Fruit fly (Drosophila melanogaster) whole organism, embryonic: Measurements from ENCODE around the gene DPCoAC.

Experiments
- C15 ChIP-seq: fragments of 200-800 bp; sonication (Bioruptor generic); IDR thresholded peaks from 3 replicates; pipeline ENCODE4 v1.3.6; 2022; ENCODE audit warnings: missing biosample characterization, missing genetic modification characterization
- CG13894 ChIP-seq: fragments of 200-800 bp; sonication (Bioruptor generic); optimal IDR thresholded peaks from 3 replicates; lab custom pipeline; 2018; ENCODE audit warnings: missing biosample characterization, mild to moderate bottlenecking, missing genetic modification characterization, moderate library complexity
- CG14050 ChIP-seq: fragments of 200-800 bp; sonication (Bioruptor generic); IDR thresholded peaks from 3 replicates; pipeline ENCODE4 v1.3.6; 2022; ENCODE audit warnings: missing biosample characterization, missing genetic modification characterization
- CG15479 ChIP-seq: fragments of 200-800 bp; sonication (Bioruptor generic); optimal IDR thresholded peaks from 3 replicates; lab custom pipeline; 2019; ENCODE audit warnings: missing biosample characterization, mild to moderate bottlenecking, missing genetic modification characterization, moderate library complexity
- CG17802 ChIP-seq: fragments of 200-800 bp; sonication (Bioruptor generic); optimal IDR thresholded peaks from 2 replicates; lab custom pipeline; 2018; ENCODE audit warnings: missing biosample characterization, mild to moderate bottlenecking, missing genetic modification characterization, moderate library complexity
- CG18476 ChIP-seq: fragments of 200-800 bp; sonication (Bioruptor generic); optimal IDR thresholded peaks from 2 replicates; lab custom pipeline; 2016; ENCODE audit warnings: missing biosample characterization, mild to moderate bottlenecking, missing genetic modification characterization
- CG18764 ChIP-seq: fragments of 200-800 bp; sonication (Bioruptor generic); optimal IDR thresholded peaks from 3 replicates; lab custom pipeline; 2016; ENCODE audit warnings: missing biosample characterization, missing genetic modification characterization
- CG2202 ChIP-seq: fragments of 200-800 bp; sonication (Bioruptor generic); optimal IDR thresholded peaks from 2 replicates; lab custom pipeline; 2018; ENCODE audit warnings: missing biosample characterization, mild to moderate bottlenecking, missing genetic modification characterization
- CG3281 ChIP-seq: fragments of 200-800 bp; sonication (Bioruptor generic); optimal IDR thresholded peaks from 3 replicates; lab custom pipeline; 2017; ENCODE audit warnings: missing biosample characterization, mild to moderate bottlenecking, missing genetic modification characterization
- CG3726 ChIP-seq: fragments of 200-800 bp; sonication (Bioruptor generic); IDR thresholded peaks from 3 replicates; pipeline ENCODE4, ENCODE4 v1.3.6; 2022; ENCODE audit warnings: missing biosample characterization, missing genetic modification characterization
- CG3995 ChIP-seq: fragments of 200-800 bp; sonication (Bioruptor generic); optimal IDR thresholded peaks from 3 replicates; lab custom pipeline; 2016; ENCODE audit warnings: missing biosample characterization, missing genetic modification characterization
- CG7839 ChIP-seq: fragments of 200-800 bp; sonication (Bioruptor generic); optimal IDR thresholded peaks from 3 replicates; lab custom pipeline; 2018; ENCODE audit warnings: missing biosample characterization, mild to moderate bottlenecking, missing genetic modification characterization, moderate library complexity
- CG8765 ChIP-seq: fragments of 200-800 bp; sonication (Bioruptor generic); IDR thresholded peaks from 2 replicates; pipeline ENCODE4 v1.3.6; 2022; ENCODE audit warnings: missing biosample characterization, missing genetic modification characterization
- CG8924 ChIP-seq: fragments of 200-800 bp; optimal IDR thresholded peaks from 3 replicates; lab custom pipeline; 2019; ENCODE audit warnings: missing biosample characterization, mild to moderate bottlenecking, missing genetic modification characterization, moderate library complexity
- CG9817 ChIP-seq: fragments of 200-800 bp; sonication (Bioruptor generic); optimal IDR thresholded peaks from 2 replicates; lab custom pipeline; 2018; ENCODE audit warnings: missing biosample characterization, mild to moderate bottlenecking, missing genetic modification characterization, moderate library complexity
- E2f1 ChIP-seq: fragments of 200-800 bp; sonication (Bioruptor generic); IDR thresholded peaks from 2 replicates; pipeline ENCODE4 v1.3.6; 2022; ENCODE audit warnings: missing biosample characterization, missing genetic modification characterization
- Ets65A ChIP-seq: fragments of 200-800 bp; sonication (Bioruptor generic); peaks from one replicate; lab custom pipeline; 2016; ENCODE audit warnings: missing biosample characterization, missing genetic modification characterization
- HLH3B ChIP-seq: fragments of 200-800 bp; sonication (Bioruptor generic); IDR thresholded peaks from 2 replicates; pipeline ENCODE4 v1.3.6; 2022; ENCODE audit warnings: missing biosample characterization, missing genetic modification characterization
- Hr3 ChIP-seq: fragments of 200-800 bp; sonication (Bioruptor generic); optimal IDR thresholded peaks from 3 replicates; lab custom pipeline; 2016; ENCODE audit warnings: missing biosample characterization, missing genetic modification characterization
- Hr51 ChIP-seq, 2 experiments: fragments of 200-800 bp; sonication (Bioruptor generic); optimal IDR thresholded peaks; 2 replicates in 1 of 2; 3 replicates in 1 of 2; lab custom pipeline; 2016 to 2018; ENCODE audit warnings: missing biosample characterization in 2 of 2, missing genetic modification characterization in 2 of 2, mild to moderate bottlenecking in 1 of 2, moderate library complexity in 1 of 2
- Mad ChIP-seq: fragments of 200-800 bp; sonication (Bioruptor generic); optimal IDR thresholded peaks from 2 replicates; lab custom pipeline; 2016; ENCODE audit warnings: missing biosample characterization, missing genetic modification characterization
- Mes4 ChIP-seq: fragments of 200-800 bp; sonication (Bioruptor generic); optimal IDR thresholded peaks from 2 replicates; lab custom pipeline; 2016; ENCODE audit warnings: missing biosample characterization, missing genetic modification characterization
- Myb ChIP-seq: fragments of 200-800 bp; sonication (Bioruptor generic); optimal IDR thresholded peaks from 2 replicates; lab custom pipeline; 2016; ENCODE audit warnings: missing biosample characterization, missing genetic modification characterization
- Nf-YA ChIP-seq: fragments of 200-800 bp; sonication (Bioruptor generic); IDR thresholded peaks from 2 replicates; pipeline ENCODE4 v1.3.6; 2022; ENCODE audit warnings: missing biosample characterization, missing genetic modification characterization
- Pdp1 ChIP-seq, 2 experiments: fragments of 200-800 bp; sonication (Bioruptor generic); optimal IDR thresholded peaks; 3 replicates each; lab custom pipeline; 2016; ENCODE audit warnings: missing biosample characterization in 2 of 2, missing genetic modification characterization in 2 of 2, mild to moderate bottlenecking in 1 of 2, moderate library complexity in 1 of 2
- Scr ChIP-seq: fragments of 200-800 bp; sonication (Bioruptor generic); IDR thresholded peaks from 2 replicates; pipeline ENCODE4 v1.3.6; 2022; ENCODE audit warnings: missing biosample characterization, missing genetic modification characterization; ENCODE audit not compliant: partially characterized antibody
- Sox100B ChIP-seq: fragments of 200-800 bp; sonication (Bioruptor generic); optimal IDR thresholded peaks from 3 replicates; lab custom pipeline; 2018; ENCODE audit warnings: missing biosample characterization, mild to moderate bottlenecking, missing genetic modification characterization
- abd-A ChIP-seq: fragments of 200-800 bp; sonication (Bioruptor generic); optimal IDR thresholded peaks from 3 replicates; lab custom pipeline; 2019; ENCODE audit warnings: missing biosample characterization, mild to moderate bottlenecking, missing genetic modification characterization, moderate library complexity
- al ChIP-seq: fragments of 200-800 bp; sonication (Bioruptor generic); IDR thresholded peaks from 2 replicates; pipeline ENCODE4 v1.3.6; 2022; ENCODE audit warnings: missing biosample characterization, missing genetic modification characterization
- bcd ChIP-seq: fragments of 200-800 bp; sonication (Bioruptor generic); optimal IDR thresholded peaks from 2 replicates; lab custom pipeline; 2017; ENCODE audit warnings: missing biosample characterization, mild to moderate bottlenecking, missing genetic modification characterization
- cg ChIP-seq: fragments of 200-800 bp; sonication (Bioruptor generic); optimal IDR thresholded peaks from 3 replicates; lab custom pipeline; 2019; ENCODE audit warnings: missing biosample characterization, mild to moderate bottlenecking, missing genetic modification characterization, moderate library complexity
- chm ChIP-seq: fragments of 200-800 bp; sonication (Bioruptor generic); IDR thresholded peaks from 2 replicates; pipeline ENCODE4 v1.3.6; 2022; ENCODE audit warnings: missing biosample characterization, missing genetic modification characterization
- crp ChIP-seq, 2 experiments: fragments of 200-800 bp; sonication (Bioruptor generic); optimal IDR thresholded peaks; 2 replicates in 1 of 2; 3 replicates in 1 of 2; lab custom pipeline; 2017; ENCODE audit warnings: missing biosample characterization in 2 of 2, missing genetic modification characterization in 2 of 2, mild to moderate bottlenecking in 1 of 2, moderate library complexity in 1 of 2
- dpn ChIP-seq, 2 experiments: fragments of 200-800 bp; sonication (Bioruptor generic); optimal IDR thresholded peaks; 3 replicates each; lab custom pipeline; 2016; ENCODE audit warnings: missing biosample characterization in 2 of 2, missing genetic modification characterization in 2 of 2
- fd3F ChIP-seq: fragments of 200-800 bp; sonication (Bioruptor generic); optimal IDR thresholded peaks from 2 replicates; lab custom pipeline; 2018; ENCODE audit warnings: missing biosample characterization, mild to moderate bottlenecking, missing genetic modification characterization, moderate library complexity
- gfzf ChIP-seq: fragments of 200-800 bp; sonication (Bioruptor generic); optimal IDR thresholded peaks from 2 replicates; lab custom pipeline; 2016; ENCODE audit warnings: missing biosample characterization, mild to moderate bottlenecking, missing genetic modification characterization, moderate library complexity
- insv ChIP-seq, 2 experiments: fragments of 200-800 bp; sonication (Bioruptor generic); optimal IDR thresholded peaks; 3 replicates each; lab custom pipeline; 2016 to 2018; ENCODE audit warnings: missing biosample characterization in 2 of 2, missing genetic modification characterization in 2 of 2
- inv ChIP-seq: fragments of 200-800 bp; sonication (Bioruptor generic); IDR thresholded peaks from 2 replicates; pipeline ENCODE4 v1.3.6; 2022; ENCODE audit warnings: missing biosample characterization, missing genetic modification characterization; ENCODE audit not compliant: partially characterized antibody
- lmd ChIP-seq: fragments of 200-800 bp; sonication (Bioruptor generic); IDR thresholded peaks from 2 replicates; pipeline ENCODE4 v1.3.6; 2022; ENCODE audit warnings: missing biosample characterization, missing genetic modification characterization
- peb ChIP-seq: fragments of 200-800 bp; sonication (Bioruptor generic); IDR thresholded peaks from 2 replicates; pipeline ENCODE4 v1.3.6; 2022; ENCODE audit warnings: missing biosample characterization, missing genetic modification characterization
- sim ChIP-seq: fragments of 200-800 bp; sonication (Bioruptor generic); IDR thresholded peaks from 2 replicates; pipeline ENCODE4 v1.3.6; 2022; ENCODE audit warnings: missing biosample characterization, missing genetic modification characterization
- sr ChIP-seq: fragments of 200-800 bp; sonication (Bioruptor generic); IDR thresholded peaks from 3 replicates; pipeline ENCODE4 v1.3.6; 2022; ENCODE audit warnings: missing biosample characterization, missing genetic modification characterization
- tio ChIP-seq: fragments of 200-800 bp; sonication (Bioruptor generic); optimal IDR thresholded peaks from 2 replicates; lab custom pipeline; 2017; ENCODE audit warnings: missing biosample characterization, missing genetic modification characterization, inconsistent platforms
- tll ChIP-seq, 2 experiments: fragments of 200-800 bp in 1 of 2; fragments of >200 bp in 1 of 2; sonication (Bioruptor generic) in 1 of 2; optimal IDR thresholded peaks; 2 replicates each; lab custom pipeline; 2017 to 2019; ENCODE audit warnings: missing biosample characterization in 2 of 2, missing genetic modification characterization in 2 of 2, mild to moderate bottlenecking in 1 of 2, moderate library complexity in 1 of 2
- tup ChIP-seq: fragments of 200-800 bp; sonication (Bioruptor generic); optimal IDR thresholded peaks from 2 replicates; lab custom pipeline; 2016; ENCODE audit warnings: missing biosample characterization, mild to moderate bottlenecking, missing genetic modification characterization, moderate library complexity
- unpg ChIP-seq: fragments of 200-800 bp; sonication (Bioruptor generic); optimal IDR thresholded peaks from 3 replicates; lab custom pipeline; 2018; ENCODE audit warnings: missing biosample characterization, mild to moderate bottlenecking, missing genetic modification characterization, moderate library complexity
- zen ChIP-seq: fragments of 200-800 bp; sonication (Bioruptor generic); optimal IDR thresholded peaks from 3 replicates; lab custom pipeline; 2018; ENCODE audit warnings: missing biosample characterization, mild to moderate bottlenecking, missing genetic modification characterization, moderate library complexity

The DPCoAC gene

dm6 chr3R:20557114-20557414 lies 403 bp downstream of the DPCoAC start:
- peak in 1 of 2 experiments; percentile 82 for TF ChIP-seq insv (GFP tag; optimal IDR thresholded peaks at IDR 0.05; lab: Kevin White, UChicago)
- TF ChIP-seq peb (GFP tag; lab: Robert Waterston, UW), result no peak
- TF ChIP-seq inv, result no peak
- TF ChIP-seq cg, result peak; percentile 80
- TF ChIP-seq Scr (GFP tag; lab: Robert Waterston, UW), result no peak
- TF ChIP-seq dpn (GFP tag; optimal IDR thresholded peaks at IDR 0.05; lab: Kevin White, UChicago), result no peak
- no peak for TF ChIP-seq CG3281 (GFP tag; lab: Kevin White, UChicago)
- TF ChIP-seq CG15479 (GFP tag; lab: Kevin White, UChicago), result peak; percentile 28
- peak; percentile 14 to 33 for TF ChIP-seq crp (GFP tag; optimal IDR thresholded peaks at IDR 0.05; lab: Kevin White, UChicago)
- no peak for TF ChIP-seq abd-A
- TF ChIP-seq Ets65A (GFP tag; lab: Kevin White, UChicago), result no peak
- TF ChIP-seq zen, result no peak
- peak in 1 of 2 experiments; percentile 90 for TF ChIP-seq Pdp1 (GFP tag; optimal IDR thresholded peaks at IDR 0.05; lab: Kevin White, UChicago)
- TF ChIP-seq, all 482 proteins: peak for 5

- TF ChIP-seq tio (GFP tag; lab: Kevin White, UChicago) (peak; percentile 61), Sox100B (GFP tag; lab: Kevin White, UChicago) (peak; percentile 59), Nf-YA (peak; percentile 60; the same call in 1 of the 2 replicates), gfzf (no peak), CG14050 (GFP tag; lab: Robert Waterston, UW) (peak; percentile 65), CG9817 (tag; lab: Kevin White, UChicago) (peak; percentile 35), Mad (GFP tag; lab: Kevin White, UChicago) (peak; percentile 3), E2f1 (GFP tag; lab: Robert Waterston, UW) (peak; percentile 73), CG2202 (no peak), Hr51 (GFP tag; optimal IDR thresholded peaks at IDR 0.05; lab: Kevin White, UChicago) (peak in 1 of 2 experiments; percentile 75), chm (peak; percentile 53; the same call in 1 of the 2 replicates), sr (GFP tag; lab: Robert Waterston, UW) (no peak), Hr3 (GFP tag; lab: Kevin White, UChicago) (peak; percentile 44), CG3995 (GFP tag; lab: Kevin White, UChicago) (peak; percentile 69), CG8765 (GFP tag; lab: Robert Waterston, UW) (peak; percentile 50; the same call in 1 of the 2 replicates), C15 (GFP tag; lab: Robert Waterston, UW) (0 out of 3 replicates have a peak, but pooled peaks have one; percentile 54), sim (GFP tag; lab: Robert Waterston, UW) (no peak), bcd (peak; percentile 70), CG18764 (peak; percentile 27), unpg (GFP tag; lab: Kevin White, UChicago) (peak; percentile 53), lmd (peak; percentile 84), CG17802 (tag; lab: Kevin White, UChicago) (no peak), Mes4 (GFP tag; lab: Kevin White, UChicago) (no peak), HLH3B (GFP tag; lab: Robert Waterston, UW) (peak; percentile 84), CG8924 (tag; lab: Kevin White, UChicago) (peak; percentile 74), tup (GFP tag; lab: Kevin White, UChicago) (no peak), CG7839 (tag; lab: Kevin White, UChicago) (peak; percentile 83), tll (GFP tag; optimal IDR thresholded peaks at IDR 0.05; lab: Kevin White, UChicago) (no peak), CG13894 (tag; lab: Kevin White, UChicago) (no peak), al (peak; percentile 89), Myb (peak; percentile 24), fd3F (GFP tag; lab: Kevin White, UChicago) (peak; percentile 56), CG3726 (peak; percentile 49; the same call in 1 of the 3 replicates), CG18476 (peak; percentile 71)
These were observed 970 bp downstream of the DPCoAC start for dm6 chr3R:20556281-20557113.
